Worm (Caenorhabditis elegans): Measurements from ENCODE around the gene slr-2.

Gene slr-2

DNA sequence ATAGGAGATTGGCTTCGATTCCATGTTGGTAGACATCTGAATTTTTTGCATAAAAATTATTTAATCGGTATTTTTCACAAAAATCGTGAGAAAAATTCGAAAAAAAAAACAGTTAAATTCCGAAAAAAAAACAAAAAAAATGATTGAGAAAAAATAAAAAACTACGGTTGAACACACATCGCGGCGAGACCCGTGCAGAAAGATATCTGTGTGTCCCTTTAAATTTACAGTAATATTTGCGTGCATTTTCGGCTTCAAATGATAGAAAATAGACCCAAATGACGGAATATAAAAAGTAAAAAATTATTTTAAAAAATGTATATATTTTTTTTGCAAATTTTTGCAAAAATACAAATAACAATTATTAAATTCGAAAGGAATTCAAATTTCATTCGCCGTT lies 50.8 kb downstream of the slr-2 start:
- TF ChIP-seq pat-9 (tag; optimal IDR thresholded peaks at IDR 0.05): no peak
- no peak for TF ChIP-seq sox-4 (tag; optimal IDR thresholded peaks at IDR 0.05)
- no peak for TF ChIP-seq pqm-1 (tag; optimal IDR thresholded peaks at IDR 0.05)
- TF ChIP-seq eyg-1 (tag; optimal IDR thresholded peaks at IDR 0.05): no peak
- no peak for TF ChIP-seq hlh-13 (GFP tag; optimal IDR thresholded peaks at IDR 0.05)
- TF ChIP-seq fkh-6 (tag; optimal IDR thresholded peaks at IDR 0.05): no peak
- TF ChIP-seq ceh-18 (tag; optimal IDR thresholded peaks at IDR 0.05): no peak
- TF ChIP-seq ama-1 (optimal IDR thresholded peaks at IDR 0.05): no peak
- TF ChIP-seq unc-86 (tag; optimal IDR thresholded peaks at IDR 0.05): no peak
- TF ChIP-seq ceh-30 (tag; optimal IDR thresholded peaks at IDR 0.05): no peak
- TF ChIP-seq sox-2 (GFP tag; IDR thresholded peaks at IDR 0.05): no peak
- TF ChIP-seq lim-6 (tag; optimal IDR thresholded peaks at IDR 0.05): no peak

DNA sequence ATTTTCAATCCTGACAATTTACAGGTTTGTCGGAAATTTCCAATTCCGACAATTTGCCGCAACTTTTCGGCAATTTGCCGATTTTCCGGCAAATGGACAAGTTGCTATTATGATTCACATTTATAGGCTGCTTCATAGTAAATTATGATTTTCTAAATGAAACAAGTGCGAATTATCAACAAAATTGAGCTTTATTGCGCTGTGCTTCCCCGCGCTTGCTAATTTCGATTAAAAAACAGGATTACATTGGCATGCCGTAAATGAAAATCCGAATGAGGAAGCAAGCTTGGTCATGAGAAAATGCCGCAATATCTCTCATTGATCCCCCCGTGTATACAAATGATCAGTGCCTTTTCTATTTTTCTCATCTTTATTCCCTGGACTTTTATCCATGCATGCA lies 51.8 kb downstream of the slr-2 start, which contains the start of gene Y37H2A.10:
Gene Y37H2A.10, plus strand, starts transcription at position 301 of the 400 bp plus-strand sequence.
- no peak for TF ChIP-seq hlh-8 (tag; optimal IDR thresholded peaks at IDR 0.05)
- TF ChIP-seq hlh-30 (tag; optimal IDR thresholded peaks at IDR 0.05; ENCODE audit: insufficient read depth): no peak
- TF ChIP-seq pros-1 (tag; optimal IDR thresholded peaks at IDR 0.05): no peak
- no peak for TF ChIP-seq ref-2 (tag; optimal IDR thresholded peaks at IDR 0.05)
- no peak for TF ChIP-seq fax-1 (tag; optimal IDR thresholded peaks at IDR 0.05)
- no peak for TF ChIP-seq pax-1 (tag; optimal IDR thresholded peaks at IDR 0.05)
- no peak for TF ChIP-seq ceh-2 (tag; optimal IDR thresholded peaks at IDR 0.05)
- TF ChIP-seq Y22D7AL.16 (tag; optimal IDR thresholded peaks at IDR 0.05): no peak
- no peak for TF ChIP-seq dve-1 (tag; optimal IDR thresholded peaks at IDR 0.05)
- no peak for TF ChIP-seq che-1 (tag; optimal IDR thresholded peaks at IDR 0.05)
- TF ChIP-seq unc-42 (tag; optimal IDR thresholded peaks at IDR 0.05): no peak
- no peak for TF ChIP-seq ceh-18 (tag; optimal IDR thresholded peaks at IDR 0.05)
- TF ChIP-seq ceh-31 (tag; optimal IDR thresholded peaks at IDR 0.05): no peak
- TF ChIP-seq unc-3 (GFP tag; conservative IDR thresholded peaks at IDR 0.05): no peak
- TF ChIP-seq unc-3 (tag; optimal IDR thresholded peaks at IDR 0.05): no peak
- TF ChIP-seq ahr-1 (tag; optimal IDR thresholded peaks at IDR 0.05): no peak
- no peak for TF ChIP-seq pqm-1 (tag; optimal IDR thresholded peaks at IDR 0.05)
- TF ChIP-seq lim-6 (tag; optimal IDR thresholded peaks at IDR 0.05): no peak

DNA sequence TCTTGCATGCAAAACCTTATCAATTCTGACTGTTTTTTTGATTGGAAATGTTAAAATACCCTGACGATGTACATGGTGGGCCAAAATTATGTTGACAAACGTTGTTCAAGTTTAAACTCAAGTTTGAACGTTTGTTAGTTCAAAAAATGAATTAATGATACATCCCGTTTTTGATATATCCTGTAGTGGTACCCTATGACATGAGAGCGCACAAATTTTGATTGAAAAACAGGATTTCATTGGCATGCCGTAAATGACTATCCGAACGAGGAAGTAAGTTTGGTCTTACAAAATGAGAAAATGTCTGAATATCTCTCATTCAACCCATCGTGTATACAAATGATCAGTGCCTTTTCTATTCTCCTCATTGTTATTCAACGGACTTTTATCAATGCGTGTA lies 54.2 kb downstream of the slr-2 start, which contains the start of gene Y37H2A.11:
Gene Y37H2A.11, plus strand, starts transcription at position 301 of the 400 bp plus-strand sequence.
- TF ChIP-seq nhr-11 (tag; optimal IDR thresholded peaks at IDR 0.05) (no peak), ceh-22 (tag; optimal IDR thresholded peaks at IDR 0.05) (no peak), fkh-6 (tag; optimal IDR thresholded peaks at IDR 0.05) (no peak), ceh-2 (tag; optimal IDR thresholded peaks at IDR 0.05) (no peak), ama-1 (optimal IDR thresholded peaks at IDR 0.05) (no peak), elt-2 (tag; optimal IDR thresholded peaks at IDR 0.05) (no peak), K02D7.2 (tag; optimal IDR thresholded peaks at IDR 0.05) (no peak), hlh-13 (GFP tag; optimal IDR thresholded peaks at IDR 0.05) (no peak), ceh-6 (GFP tag; optimal IDR thresholded peaks at IDR 0.05) (no peak), C38D4.7 (GFP tag; optimal IDR thresholded peaks at IDR 0.05) (no peak), unc-86 (tag; optimal IDR thresholded peaks at IDR 0.05) (no peak), ceh-19 (GFP tag; optimal IDR thresholded peaks at IDR 0.05) (no peak), che-1 (tag; optimal IDR thresholded peaks at IDR 0.05) (no peak), gmeb-2 (tag; optimal IDR thresholded peaks at IDR 0.05) (no peak), ttx-3 (tag; optimal IDR thresholded peaks at IDR 0.05) (no peak), pha-2 (tag; optimal IDR thresholded peaks at IDR 0.05) (no peak), sox-4 (tag; optimal IDR thresholded peaks at IDR 0.05) (no peak), pqm-1 (tag; optimal IDR thresholded peaks at IDR 0.05) (no peak)

DNA sequence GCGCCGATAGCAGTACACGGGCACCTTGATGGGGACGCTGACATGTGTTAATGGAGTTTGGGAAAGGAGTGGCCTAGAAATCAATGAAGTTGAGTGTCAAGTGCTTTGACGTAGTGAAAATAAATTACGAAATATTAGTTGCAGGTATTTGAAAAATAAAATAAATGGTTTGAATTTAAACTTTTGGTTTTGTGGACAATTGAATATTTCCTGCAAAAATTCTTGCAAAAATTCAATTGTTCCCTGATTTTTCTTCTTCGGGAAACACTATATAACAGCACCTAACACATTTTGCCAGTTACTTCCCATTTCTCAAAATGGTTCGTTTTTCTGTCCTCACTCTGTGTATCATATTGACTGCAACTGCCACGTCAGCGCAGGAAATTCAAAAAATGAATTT lies 55.6 kb downstream of the slr-2 start, which contains the start of gene Y37H2A.13:
Gene Y37H2A.13, plus strand, starts transcription at position 301 of the 400 bp plus-strand sequence.
- TF ChIP-seq lin-11 (tag; optimal IDR thresholded peaks at IDR 0.05): no peak

Measured in whole organism, late embryonic.